Fruit fly (Drosophila melanogaster) whole organism, prepupa: Measurements from ENCODE around the gene Wdr33.
A peak's percentile ranks its signal among the peaks of the same experiment; 100 is the strongest.

Experiments used
- Blimp-1 ChIP-seq: fragments of 200-800 bp; sonication (Bioruptor generic); optimal IDR thresholded peaks from 3 replicates; lab custom pipeline; 2017; ENCODE audit warnings: missing biosample characterization, missing genetic modification characterization, mild to moderate bottlenecking, moderate library complexity, missing genetic modification reagents
- CG10631 ChIP-seq: fragments of 200-800 bp; sonication (Bioruptor generic); optimal IDR thresholded peaks from 2 replicates; lab custom pipeline; 2016; ENCODE audit warnings: missing biosample characterization, missing genetic modification characterization
- CG10669 ChIP-seq: fragments of 200-800 bp; sonication (Bioruptor generic); optimal IDR thresholded peaks from 3 replicates; lab custom pipeline; 2018; ENCODE audit warnings: missing biosample characterization, mild to moderate bottlenecking, missing genetic modification characterization, moderate library complexity
- CG11294 ChIP-seq: fragments of 200-800 bp; sonication (Bioruptor generic); IDR thresholded peaks from 2 replicates; pipeline ENCODE4 v1.3.6; 2022; ENCODE audit warnings: missing biosample characterization, missing genetic modification characterization
- CG11902 ChIP-seq: fragments of 200-800 bp; sonication (Bioruptor generic); optimal IDR thresholded peaks from 3 replicates; lab custom pipeline; 2016; ENCODE audit warnings: missing biosample characterization, missing genetic modification characterization
- CG15336 ChIP-seq: fragments of 200-800 bp; sonication (Bioruptor generic); IDR thresholded peaks from 2 replicates; pipeline ENCODE4 v1.3.6; 2022; ENCODE audit warnings: missing biosample characterization, missing genetic modification characterization
- CG1621 ChIP-seq: fragments of 200-800 bp; sonication (Bioruptor generic); optimal IDR thresholded peaks from 3 replicates; lab custom pipeline; 2018; ENCODE audit warnings: missing biosample characterization, mild to moderate bottlenecking, missing genetic modification characterization
- CG16779 ChIP-seq: fragments of 200-800 bp; sonication (Bioruptor generic); optimal IDR thresholded peaks from 3 replicates; lab custom pipeline; 2017; ENCODE audit warnings: missing biosample characterization, mild to moderate bottlenecking, missing genetic modification characterization
- CG31627 ChIP-seq: fragments of 200-800 bp; sonication (Bioruptor generic); optimal IDR thresholded peaks from 3 replicates; lab custom pipeline; 2016; ENCODE audit warnings: missing biosample characterization, missing genetic modification characterization
- CG32006 ChIP-seq: fragments of 200-800 bp; sonication (Bioruptor generic); optimal IDR thresholded peaks from 3 replicates; lab custom pipeline; 2017; ENCODE audit warnings: missing biosample characterization, mild to moderate bottlenecking, missing genetic modification characterization
- CG34406 ChIP-seq: fragments of 200-800 bp; sonication (Bioruptor generic); optimal IDR thresholded peaks from 3 replicates; lab custom pipeline; 2016; ENCODE audit warnings: missing biosample characterization, missing genetic modification characterization
- CG3919 ChIP-seq: fragments of 200-800 bp; sonication (Bioruptor generic); optimal IDR thresholded peaks from 3 replicates; lab custom pipeline; 2016; ENCODE audit warnings: missing biosample characterization, missing genetic modification characterization
- CG4318 ChIP-seq: fragments of 200-800 bp; sonication (Bioruptor generic); optimal IDR thresholded peaks from 3 replicates; lab custom pipeline; 2017; ENCODE audit warnings: missing biosample characterization, mild to moderate bottlenecking, missing genetic modification characterization
- CG6163 ChIP-seq: fragments of 200-800 bp; sonication (Bioruptor generic); IDR thresholded peaks from 3 replicates; pipeline ENCODE4 v1.3.6; 2022; ENCODE audit warnings: missing biosample characterization, missing genetic modification characterization
- CG6276 ChIP-seq: fragments of 200-800 bp; sonication (Bioruptor generic); optimal IDR thresholded peaks from 2 replicates; lab custom pipeline; 2017; ENCODE audit warnings: missing biosample characterization, mild to moderate bottlenecking, missing genetic modification characterization
- CG7368 ChIP-seq: fragments of 200-800 bp; sonication (Bioruptor generic); optimal IDR thresholded peaks from 3 replicates; lab custom pipeline; 2016; ENCODE audit warnings: missing biosample characterization, missing genetic modification characterization
- CG8119 ChIP-seq: fragments of 200-800 bp; sonication (Bioruptor generic); IDR thresholded peaks from 3 replicates; pipeline ENCODE4 v1.3.6; 2022; ENCODE audit warnings: missing biosample characterization, missing genetic modification characterization
- CG8319 ChIP-seq: fragments of 200-800 bp; sonication (Bioruptor generic); optimal IDR thresholded peaks from 3 replicates; lab custom pipeline; 2016; ENCODE audit warnings: missing biosample characterization, missing genetic modification characterization
- CG8632 ChIP-seq: fragments of 200-800 bp; sonication (Bioruptor generic); optimal IDR thresholded peaks from 3 replicates; lab custom pipeline; 2016; ENCODE audit warnings: missing biosample characterization, missing genetic modification characterization
- Eip75B ChIP-seq: fragments of 200-800 bp; sonication (Bioruptor generic); optimal IDR thresholded peaks from 3 replicates; lab custom pipeline; 2016; ENCODE audit warnings: missing biosample characterization, missing genetic modification characterization
- Eip78C ChIP-seq: fragments of 200-800 bp; sonication (Bioruptor generic); peaks from one replicate; lab custom pipeline; 2016; ENCODE audit warnings: missing biosample characterization, missing genetic modification characterization
- Ets96B ChIP-seq: fragments of 200-800 bp; optimal IDR thresholded peaks from 2 replicates; lab custom pipeline; 2019; ENCODE audit warnings: missing biosample characterization, mild to moderate bottlenecking, missing genetic modification characterization, moderate library complexity
- Hr4 ChIP-seq: fragments of 200-800 bp; sonication (Bioruptor generic); optimal IDR thresholded peaks from 3 replicates; lab custom pipeline; 2016; ENCODE audit warnings: missing biosample characterization, missing genetic modification characterization
- Met ChIP-seq: fragments of 200-800 bp; sonication (Bioruptor generic); optimal IDR thresholded peaks from 3 replicates; lab custom pipeline; 2016; ENCODE audit warnings: missing biosample characterization, missing genetic modification characterization
- OdsH ChIP-seq: fragments of 200-800 bp; sonication (Bioruptor generic); optimal IDR thresholded peaks from 3 replicates; lab custom pipeline; 2016; ENCODE audit warnings: missing biosample characterization, missing genetic modification characterization
- Smox ChIP-seq: fragments of 200-800 bp; sonication (Bioruptor generic); optimal IDR thresholded peaks from 3 replicates; lab custom pipeline; 2016; ENCODE audit warnings: missing biosample characterization, missing genetic modification characterization
- Sox14 ChIP-seq: fragments of 200-800 bp; sonication (Bioruptor generic); optimal IDR thresholded peaks from 3 replicates; lab custom pipeline; 2016; ENCODE audit warnings: missing biosample characterization, missing genetic modification characterization
- Sox15 ChIP-seq: fragments of 200-800 bp; sonication (Bioruptor generic); optimal IDR thresholded peaks from 3 replicates; lab custom pipeline; 2016; ENCODE audit warnings: missing biosample characterization, missing genetic modification characterization
- achi ChIP-seq: fragments of 200-800 bp; sonication (Bioruptor generic); optimal IDR thresholded peaks from 3 replicates; lab custom pipeline; 2016; ENCODE audit warnings: missing biosample characterization, missing genetic modification characterization
- cyc ChIP-seq: fragments of 200-800 bp; sonication (Bioruptor generic); optimal IDR thresholded peaks from 3 replicates; lab custom pipeline; 2016; ENCODE audit warnings: missing biosample characterization, missing genetic modification characterization
- dac ChIP-seq: fragments of 200-800 bp; sonication (Bioruptor generic); optimal IDR thresholded peaks from 2 replicates; lab custom pipeline; 2017; ENCODE audit warnings: missing biosample characterization, mild to moderate bottlenecking, missing genetic modification characterization
- dsx ChIP-seq: fragments of 200-800 bp; optimal IDR thresholded peaks from 3 replicates; lab custom pipeline; 2019; ENCODE audit warnings: missing biosample characterization, mild to moderate bottlenecking, missing genetic modification characterization, moderate library complexity; ENCODE audit not compliant: poor library complexity, severe bottlenecking
- eg ChIP-seq: fragments of 200-800 bp; sonication (Bioruptor generic); IDR thresholded peaks from 3 replicates; pipeline ENCODE4 v1.3.6; 2022; ENCODE audit warnings: missing biosample characterization, missing genetic modification characterization
- esn ChIP-seq: fragments of 200-800 bp; sonication (Bioruptor generic); optimal IDR thresholded peaks from 2 replicates; lab custom pipeline; 2016; ENCODE audit warnings: missing biosample characterization, mild to moderate bottlenecking, missing genetic modification characterization, moderate library complexity
- fd59A ChIP-seq: fragments of 200-800 bp; sonication (Bioruptor generic); optimal IDR thresholded peaks from 2 replicates; lab custom pipeline; 2017; ENCODE audit warnings: missing biosample characterization, mild to moderate bottlenecking, missing genetic modification characterization, missing genetic modification reagents
- fd85E ChIP-seq: fragments of 200-800 bp; sonication (Bioruptor generic); optimal IDR thresholded peaks from 3 replicates; lab custom pipeline; 2016; ENCODE audit warnings: missing biosample characterization, missing genetic modification characterization
- fkh ChIP-seq: fragments of 200-800 bp; sonication (Bioruptor generic); optimal IDR thresholded peaks from 3 replicates; lab custom pipeline; 2017; ENCODE audit warnings: missing biosample characterization, mild to moderate bottlenecking, missing genetic modification characterization, moderate library complexity
- lz ChIP-seq: fragments of 200-800 bp; sonication (Bioruptor generic); optimal IDR thresholded peaks from 3 replicates; lab custom pipeline; 2016; ENCODE audit warnings: missing biosample characterization, missing genetic modification characterization
- net ChIP-seq: fragments of 200-800 bp; sonication (Bioruptor generic); optimal IDR thresholded peaks from 3 replicates; lab custom pipeline; 2016; ENCODE audit warnings: missing biosample characterization, missing genetic modification characterization
- pdm3 ChIP-seq: fragments of 200-800 bp; sonication (Bioruptor generic); optimal IDR thresholded peaks from 3 replicates; lab custom pipeline; 2016; ENCODE audit warnings: missing biosample characterization, missing genetic modification characterization
- salr ChIP-seq, 2 experiments: fragments of 200-800 bp; sonication (Bioruptor generic); optimal IDR thresholded peaks; 3 replicates each; lab custom pipeline; 2016 to 2018; ENCODE audit warnings: missing biosample characterization in 2 of 2, missing genetic modification characterization in 2 of 2, mild to moderate bottlenecking in 1 of 2
- spab ChIP-seq: fragments of 200-800 bp; sonication (Bioruptor generic); optimal IDR thresholded peaks from 2 replicates; lab custom pipeline; 2017; ENCODE audit warnings: missing biosample characterization, mild to moderate bottlenecking, missing genetic modification characterization, missing genetic modification reagents
- ss ChIP-seq, 2 experiments: fragments of 200-800 bp; sonication (Bioruptor generic); optimal IDR thresholded peaks; 2 replicates in 1 of 2; 3 replicates in 1 of 2; lab custom pipeline; 2017 to 2018; ENCODE audit warnings: mild to moderate bottlenecking in 2 of 2, missing biosample characterization in 2 of 2, missing genetic modification characterization in 2 of 2, moderate library complexity in 1 of 2
- svp ChIP-seq: fragments of 200-800 bp; sonication (Bioruptor generic); peaks from one replicate; lab custom pipeline; 2016; ENCODE audit warnings: missing biosample characterization, missing genetic modification characterization
- topi ChIP-seq: fragments of 200-800 bp; sonication (Bioruptor generic); optimal IDR thresholded peaks from 3 replicates; lab custom pipeline; 2016; ENCODE audit warnings: missing biosample characterization, missing genetic modification characterization

Wdr33 gene

dm6 chr3R:5685269-5686048 lies 25.0 kb downstream of the Wdr33 start, which contains the start of the genes Rab23 and plx (continued):
- TF ChIP-seq salr (GFP tag; optimal IDR thresholded peaks at IDR 0.05; lab: Kevin White, UChicago) (no peak), Sox15 (GFP tag; lab: Kevin White, UChicago) (no peak), cyc (GFP tag; lab: Kevin White, UChicago) (no peak), Eip78C (GFP tag; lab: Kevin White, UChicago) (peak; percentile 61), pdm3 (GFP tag; lab: Kevin White, UChicago) (peak; percentile 42), CG16779 (tag; lab: Kevin White, UChicago) (no peak), ss (GFP tag; optimal IDR thresholded peaks at IDR 0.05; lab: Kevin White, UChicago) (no peak), CG8319 (GFP tag; lab: Kevin White, UChicago) (no peak), Ets96B (tag; lab: Kevin White, UChicago) (no peak)

DNA sequence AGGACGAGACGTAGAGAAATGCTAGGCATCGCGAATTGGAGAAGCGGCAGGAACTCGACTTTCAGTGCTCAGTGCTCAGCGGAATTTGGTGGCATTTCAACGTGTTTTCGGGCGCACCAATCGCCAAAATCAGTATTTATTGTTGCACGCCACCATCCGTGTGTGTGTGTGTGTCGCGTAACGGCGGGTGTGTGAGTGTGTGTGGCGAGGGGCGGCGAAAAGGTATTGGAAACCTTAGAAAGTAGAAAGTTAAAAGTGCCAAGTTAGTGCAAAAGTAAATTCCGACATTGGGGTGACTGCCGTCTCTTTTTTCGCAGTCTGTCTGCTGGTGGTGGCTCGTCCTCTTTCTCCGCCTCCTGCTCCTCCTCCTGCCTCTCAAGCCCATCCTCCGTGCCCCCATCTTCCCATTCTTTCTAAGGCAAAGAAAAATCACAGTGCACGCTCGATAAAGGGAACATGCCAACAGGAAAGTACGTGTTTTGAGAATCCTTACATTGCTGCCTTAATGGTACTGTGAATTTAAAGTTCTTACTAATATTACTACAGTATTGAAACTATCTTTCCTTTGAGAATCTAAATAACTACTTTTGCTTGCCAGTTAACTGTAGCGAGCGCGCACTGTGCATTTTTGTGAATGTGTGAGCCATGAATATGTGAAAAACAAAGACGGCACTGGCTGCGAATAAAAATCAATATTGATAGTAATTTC lies 25.8 kb downstream of the Wdr33 start:
- TF ChIP-seq Smox (GFP tag; lab: Kevin White, UChicago) (peak; percentile 52), Ets96B (tag; lab: Kevin White, UChicago) (peak; percentile 52), net (GFP tag; lab: Kevin White, UChicago) (no peak), fkh (no peak), CG7368 (GFP tag; lab: Kevin White, UChicago) (no peak), CG34406 (GFP tag; lab: Kevin White, UChicago) (peak; percentile 25), CG10631 (peak; percentile 39), CG16779 (tag; lab: Kevin White, UChicago) (no peak), Met (GFP tag; lab: Kevin White, UChicago) (peak; percentile 52), fd59A (peak; percentile 16), pdm3 (GFP tag; lab: Kevin White, UChicago) (peak; percentile 51), esn (GFP tag; lab: Kevin White, UChicago) (peak; percentile 61), Sox14 (GFP tag; lab: Kevin White, UChicago) (peak; percentile 54), CG32006 (peak; percentile 55), svp (peak; percentile 79), CG1621 (tag; lab: Kevin White, UChicago) (no peak), Eip75B (GFP tag; lab: Kevin White, UChicago) (peak; percentile 43), salr (GFP tag; optimal IDR thresholded peaks at IDR 0.05; lab: Kevin White, UChicago) (no peak), Eip78C (GFP tag; lab: Kevin White, UChicago) (peak; percentile 77), OdsH (peak; percentile 30), CG15336 (GFP tag; lab: Robert Waterston, UW) (peak; percentile 31; the same call in 1 of the 2 replicates), CG11902 (GFP tag; lab: Kevin White, UChicago) (no peak), CG4318 (GFP tag; lab: Kevin White, UChicago) (peak; percentile 19), CG8632 (peak; percentile 2), spab (GFP tag; lab: Kevin White, UChicago) (peak; percentile 16), lz (peak; percentile 58), CG8319 (GFP tag; lab: Kevin White, UChicago) (no peak), CG8119 (0 out of 3 replicates have a peak, but pooled peaks have one; percentile 35), Hr4 (GFP tag; lab: Kevin White, UChicago) (peak; percentile 57), topi (GFP tag; lab: Kevin White, UChicago) (peak; percentile 52), fd85E (GFP tag; lab: Kevin White, UChicago) (no peak), Blimp-1 (no peak), ss (GFP tag; optimal IDR thresholded peaks at IDR 0.05; lab: Kevin White, UChicago) (peak; percentile 18 to 29), Sox15 (GFP tag; lab: Kevin White, UChicago) (no peak), CG6163 (no peak; the same call in 2 of the 3 replicates), CG6276 (peak; percentile 25), CG11294 (GFP tag; lab: Robert Waterston, UW) (no peak), dac (GFP tag; lab: Kevin White, UChicago) (no peak), eg (0 out of 3 replicates have a peak, but pooled peaks have one; percentile 47), CG3919 (GFP tag; lab: Kevin White, UChicago) (peak; percentile 36), dsx (GFP tag; lab: Kevin White, UChicago) (peak; percentile 42), CG31627 (GFP tag; lab: Kevin White, UChicago) (peak; percentile 53), CG10669 (GFP tag; lab: Kevin White, UChicago) (peak; percentile 34), cyc (GFP tag; lab: Kevin White, UChicago) (peak; percentile 50), achi (GFP tag; lab: Kevin White, UChicago) (peak; percentile 18)
